Worm (Caenorhabditis elegans) whole organism, L4/young adult: Measurements from ENCODE around the gene K10B4.3.

Source experiments
- W03F9.2 ChIP-seq: fragments of 150-350 bp; optimal IDR thresholded peaks from 2 replicates; lab custom pipeline; 2014; ENCODE audit warnings: missing biosample characterization, missing genetic modification characterization
- dao-5 ChIP-seq: sonication (generic microtip); optimal IDR thresholded peaks from 2 replicates; lab custom pipeline; 2016; ENCODE audit warnings: missing genotype, missing genetic modification characterization, moderate library complexity, missing compliant biosample characterization
- him-1 ChIP-seq: sonication (generic microtip); optimal IDR thresholded peaks from 2 replicates; lab custom pipeline; 2016; ENCODE audit warnings: missing genotype, missing genetic modification reagents, missing genetic modification characterization, missing compliant biosample characterization

K10B4.3 gene

ce11 chrII:68757-69156, 52.3 kb downstream of the K10B4.3 start:
- no peak for TF ChIP-seq him-1 (tag; lab: Kevin White, UChicago)
- TF ChIP-seq W03F9.2 (tag; lab: Kevin White, UChicago): no peak
- TF ChIP-seq dao-5 (tag; lab: Kevin White, UChicago): no peak

- TF ChIP-seq him-1 (tag; lab: Kevin White, UChicago): no peak
- TF ChIP-seq W03F9.2 (tag; lab: Kevin White, UChicago): no peak
- no peak for TF ChIP-seq dao-5 (tag; lab: Kevin White, UChicago)
These were observed 53.4 kb downstream of the K10B4.3 start for ce11 chrII:67663-68062.

ce11 chrII:66322-66721, 54.7 kb downstream of the K10B4.3 start:
- TF ChIP-seq dao-5 (tag; lab: Kevin White, UChicago) (no peak), W03F9.2 (tag; lab: Kevin White, UChicago) (no peak), him-1 (tag; lab: Kevin White, UChicago) (no peak)

- no peak for TF ChIP-seq dao-5 (tag; lab: Kevin White, UChicago)
- no peak for TF ChIP-seq him-1 (tag; lab: Kevin White, UChicago)
- no peak for TF ChIP-seq W03F9.2 (tag; lab: Kevin White, UChicago)
These were observed 55.5 kb downstream of the K10B4.3 start for ce11 chrII:65484-65883.
